Fruit fly (Drosophila melanogaster) whole organism, embryonic: ENCODE data around the gene CG13876.

ENCODE experiments used
- Antp ChIP-seq: fragments of 200-800 bp; sonication (Bioruptor generic); optimal IDR thresholded peaks from 3 replicates; lab custom pipeline; 2016; ENCODE audit warnings: missing biosample characterization, missing genetic modification characterization
- CG10147 ChIP-seq: fragments of 200-800 bp; sonication (Bioruptor generic); optimal IDR thresholded peaks from 2 replicates; lab custom pipeline; 2019; ENCODE audit warnings: missing biosample characterization, mild to moderate bottlenecking, missing genetic modification characterization, moderate library complexity
- CG10274 ChIP-seq: fragments of 200-800 bp; sonication (Bioruptor generic); optimal IDR thresholded peaks from 3 replicates; lab custom pipeline; 2017; ENCODE audit warnings: missing biosample characterization, mild to moderate bottlenecking, missing genetic modification characterization
- CG14050 ChIP-seq: fragments of 200-800 bp; sonication (Bioruptor generic); IDR thresholded peaks from 3 replicates; pipeline ENCODE4 v1.3.6; 2022; ENCODE audit warnings: missing biosample characterization, missing genetic modification characterization
- CG14860 ChIP-seq: fragments of 200-800 bp; sonication (Bioruptor generic); IDR thresholded peaks from 3 replicates; pipeline ENCODE4 v1.3.6; 2022; ENCODE audit warnings: missing biosample characterization, missing genetic modification characterization; ENCODE audit not compliant: partially characterized antibody
- CG1529 ChIP-seq: fragments of 200-800 bp; sonication (Bioruptor generic); optimal IDR thresholded peaks from 3 replicates; lab custom pipeline; 2018; ENCODE audit warnings: missing biosample characterization, missing genetic modification characterization
- CG15479 ChIP-seq: fragments of 200-800 bp; sonication (Bioruptor generic); optimal IDR thresholded peaks from 3 replicates; lab custom pipeline; 2019; ENCODE audit warnings: missing biosample characterization, mild to moderate bottlenecking, missing genetic modification characterization, moderate library complexity
- CG1602 ChIP-seq: fragments of 200-800 bp; sonication (Bioruptor generic); optimal IDR thresholded peaks from 3 replicates; lab custom pipeline; 2016; ENCODE audit warnings: missing biosample characterization, missing genetic modification characterization
- CG16815 ChIP-seq: fragments of 200-800 bp; sonication (Bioruptor generic); optimal IDR thresholded peaks from 3 replicates; lab custom pipeline; 2017; ENCODE audit warnings: missing biosample characterization, mild to moderate bottlenecking, missing genetic modification characterization
- CG17186 ChIP-seq: fragments of 200-800 bp; sonication (Bioruptor generic); optimal IDR thresholded peaks from 3 replicates; lab custom pipeline; 2017; ENCODE audit warnings: missing biosample characterization, missing genetic modification reagents, missing genetic modification characterization
- CG1792 ChIP-seq: fragments of 200-800 bp; sonication (Bioruptor generic); optimal IDR thresholded peaks from 2 replicates; lab custom pipeline; 2016; ENCODE audit warnings: missing biosample characterization, missing genetic modification characterization
- CG18262 ChIP-seq: fragments of 200-800 bp; optimal IDR thresholded peaks from 3 replicates; lab custom pipeline; 2019; ENCODE audit warnings: missing biosample characterization, mild to moderate bottlenecking, missing genetic modification characterization, moderate library complexity
- CG18599 ChIP-seq: fragments of 200-800 bp; sonication (Bioruptor generic); optimal IDR thresholded peaks from 3 replicates; lab custom pipeline; 2017; ENCODE audit warnings: missing biosample characterization, missing genetic modification characterization, mild to moderate bottlenecking, moderate library complexity, missing genetic modification reagents
- CG2202 ChIP-seq: fragments of 200-800 bp; sonication (Bioruptor generic); optimal IDR thresholded peaks from 2 replicates; lab custom pipeline; 2018; ENCODE audit warnings: missing biosample characterization, mild to moderate bottlenecking, missing genetic modification characterization
- CG30020 ChIP-seq: fragments of 200-800 bp; optimal IDR thresholded peaks from 2 replicates; lab custom pipeline; 2019; ENCODE audit warnings: missing biosample characterization, mild to moderate bottlenecking, missing genetic modification characterization, moderate library complexity
- CG30403 ChIP-seq: fragments of 200-800 bp; sonication (Bioruptor generic); optimal IDR thresholded peaks from 3 replicates; lab custom pipeline; 2016; ENCODE audit warnings: missing biosample characterization, missing genetic modification characterization
- CG3407 ChIP-seq: fragments of 200-800 bp; sonication (Bioruptor generic); optimal IDR thresholded peaks from 2 replicates; lab custom pipeline; 2018; ENCODE audit warnings: missing biosample characterization, mild to moderate bottlenecking, missing genetic modification characterization
- CG6654 ChIP-seq: fragments of 200-800 bp; sonication (Bioruptor generic); optimal IDR thresholded peaks from 2 replicates; lab custom pipeline; 2017; ENCODE audit warnings: missing biosample characterization, mild to moderate bottlenecking, missing genetic modification characterization
- CG6689 ChIP-seq: fragments of 200-800 bp; sonication (Bioruptor generic); IDR thresholded peaks from 2 replicates; pipeline ENCODE4 v1.3.6; 2022; ENCODE audit warnings: missing biosample characterization, missing genetic modification characterization
- CG6791 ChIP-seq: fragments of 200-800 bp; sonication (Bioruptor generic); IDR thresholded peaks from 3 replicates; pipeline ENCODE4 v1.3.6; 2022; ENCODE audit warnings: missing biosample characterization, missing genetic modification characterization; ENCODE audit not compliant: partially characterized antibody
- CG9609 ChIP-seq: fragments of 200-800 bp; sonication (Bioruptor generic); optimal IDR thresholded peaks from 3 replicates; lab custom pipeline; 2016; ENCODE audit warnings: missing biosample characterization, missing genetic modification characterization
- CHES-1-like ChIP-seq: fragments of 200-800 bp; sonication (Bioruptor generic); optimal IDR thresholded peaks from 2 replicates; lab custom pipeline; 2016; ENCODE audit warnings: missing biosample characterization, missing genetic modification characterization
- CoRest ChIP-seq: fragments of 200-800 bp; sonication (Bioruptor generic); optimal IDR thresholded peaks from 3 replicates; lab custom pipeline; 2018; ENCODE audit warnings: missing biosample characterization, mild to moderate bottlenecking, missing genetic modification characterization, moderate library complexity
- Deaf1 ChIP-seq: fragments of 200-800 bp; optimal IDR thresholded peaks from 3 replicates; lab custom pipeline; 2019; ENCODE audit warnings: missing biosample characterization, mild to moderate bottlenecking, missing genetic modification characterization, moderate library complexity
- Dip2 ChIP-seq: fragments of 200-800 bp; sonication (Bioruptor generic); IDR thresholded peaks from 2 replicates; pipeline ENCODE4 v1.3.6; 2022; ENCODE audit warnings: missing biosample characterization, missing genetic modification characterization
- Dll ChIP-seq: fragments of 200-800 bp; sonication (Bioruptor generic); IDR thresholded peaks from 4 replicates; pipeline ENCODE4 v1.3.6; 2022; ENCODE audit warnings: missing biosample characterization, missing genetic modification characterization; ENCODE audit not compliant: partially characterized antibody
- E2f1 ChIP-seq: fragments of 200-800 bp; sonication (Bioruptor generic); IDR thresholded peaks from 2 replicates; pipeline ENCODE4 v1.3.6; 2022; ENCODE audit warnings: missing biosample characterization, missing genetic modification characterization
- Fer2 ChIP-seq: fragments of 200-800 bp; sonication (Bioruptor generic); optimal IDR thresholded peaks from 2 replicates; lab custom pipeline; 2018; ENCODE audit warnings: missing biosample characterization, mild to moderate bottlenecking, missing genetic modification characterization, moderate library complexity
- HHEX ChIP-seq: fragments of 200-800 bp; sonication (Bioruptor generic); optimal IDR thresholded peaks from 3 replicates; lab custom pipeline; 2017; ENCODE audit warnings: missing biosample characterization, mild to moderate bottlenecking, missing genetic modification characterization, missing genetic modification reagents
- Hey ChIP-seq: fragments of 200-800 bp; sonication (Bioruptor generic); optimal IDR thresholded peaks from 3 replicates; lab custom pipeline; 2018; ENCODE audit warnings: missing biosample characterization, mild to moderate bottlenecking, missing genetic modification characterization
- MBD-R2 ChIP-seq: fragments of 200-800 bp; sonication (Bioruptor generic); IDR thresholded peaks from 2 replicates; pipeline ENCODE4 v1.3.6; 2022; ENCODE audit warnings: missing biosample characterization, missing genetic modification characterization
- Myb ChIP-seq: fragments of 200-800 bp; sonication (Bioruptor generic); optimal IDR thresholded peaks from 2 replicates; lab custom pipeline; 2016; ENCODE audit warnings: missing biosample characterization, missing genetic modification characterization
- Nf-YB ChIP-seq: fragments of 200-800 bp; sonication (Bioruptor generic); optimal IDR thresholded peaks from 3 replicates; lab custom pipeline; 2019; ENCODE audit warnings: missing biosample characterization, mild to moderate bottlenecking, missing genetic modification characterization, moderate library complexity
- Oli ChIP-seq: fragments of 200-800 bp; sonication (Bioruptor generic); optimal IDR thresholded peaks from 2 replicates; lab custom pipeline; 2018; ENCODE audit warnings: missing biosample characterization, mild to moderate bottlenecking, missing genetic modification characterization, moderate library complexity
- Trl ChIP-seq, 3 experiments: fragments of >200 bp in 2 of 3; fragments of 200-800 bp in 1 of 3; sonication (Bioruptor generic) in 1 of 3; optimal IDR thresholded peaks; 2 replicates in 1 of 3; 3 replicates in 2 of 3; lab custom pipeline; 2016 to 2017; ENCODE audit warnings: missing biosample characterization in 1 of 3, missing genetic modification characterization in 1 of 3
- YL-1 ChIP-seq: fragments of 200-800 bp; sonication (Bioruptor generic); optimal IDR thresholded peaks from 3 replicates; lab custom pipeline; 2017; ENCODE audit warnings: missing biosample characterization, mild to moderate bottlenecking, missing genetic modification characterization
- ase ChIP-seq: fragments of 200-800 bp; sonication (Bioruptor generic); IDR thresholded peaks from 3 replicates; pipeline ENCODE4 v1.3.6; 2022; ENCODE audit warnings: missing biosample characterization, missing genetic modification characterization
- en ChIP-seq: fragments of 200-800 bp; sonication (Bioruptor generic); optimal IDR thresholded peaks from 2 replicates; lab custom pipeline; 2016; ENCODE audit warnings: missing biosample characterization, missing genetic modification characterization
- gsb-n ChIP-seq: fragments of 200-800 bp; sonication (Bioruptor generic); optimal IDR thresholded peaks from 3 replicates; lab custom pipeline; 2018; ENCODE audit warnings: missing biosample characterization, mild to moderate bottlenecking, missing genetic modification characterization
- h ChIP-seq: fragments of >200 bp; optimal IDR thresholded peaks from 2 replicates; lab custom pipeline; 2017
- hb ChIP-seq: fragments of 200-800 bp; sonication (Bioruptor generic); IDR thresholded peaks from 3 replicates; pipeline ENCODE4 v1.3.6; 2022; ENCODE audit warnings: missing biosample characterization, missing genetic modification characterization; ENCODE audit not compliant: partially characterized antibody
- hkb ChIP-seq, 2 experiments: fragments of 200-800 bp in 1 of 2; fragments of >200 bp in 1 of 2; sonication (Bioruptor generic) in 1 of 2; IDR thresholded peaks in 1 of 2; optimal IDR thresholded peaks in 1 of 2; 2 replicates each; pipeline versions ENCODE4 v1.3.6 to Lab custom; 2017 to 2022; ENCODE audit warnings: missing biosample characterization in 1 of 2, missing genetic modification characterization in 1 of 2
- peb ChIP-seq: fragments of 200-800 bp; sonication (Bioruptor generic); IDR thresholded peaks from 2 replicates; pipeline ENCODE4 v1.3.6; 2022; ENCODE audit warnings: missing biosample characterization, missing genetic modification characterization
- sim ChIP-seq: fragments of 200-800 bp; sonication (Bioruptor generic); IDR thresholded peaks from 2 replicates; pipeline ENCODE4 v1.3.6; 2022; ENCODE audit warnings: missing biosample characterization, missing genetic modification characterization
- sna ChIP-seq: fragments of 200-800 bp; sonication (Bioruptor generic); IDR thresholded peaks from 2 replicates; pipeline ENCODE4 v1.3.6; 2022; ENCODE audit warnings: missing biosample characterization, missing genetic modification characterization; ENCODE audit not compliant: partially characterized antibody
- sug ChIP-seq: fragments of 200-800 bp; optimal IDR thresholded peaks from 2 replicates; lab custom pipeline; 2019; ENCODE audit warnings: missing biosample characterization, mild to moderate bottlenecking, missing genetic modification characterization, moderate library complexity
- z ChIP-seq: fragments of 200-800 bp; sonication (Bioruptor generic); IDR thresholded peaks from 3 replicates; pipeline ENCODE4 v1.3.6; 2022; ENCODE audit warnings: missing biosample characterization, missing genetic modification characterization
- zf30C ChIP-seq: fragments of 200-800 bp; sonication (Bioruptor generic); optimal IDR thresholded peaks from 3 replicates; lab custom pipeline; 2018; ENCODE audit warnings: missing biosample characterization, mild to moderate bottlenecking, missing genetic modification characterization

The CG13876 gene

DNA sequence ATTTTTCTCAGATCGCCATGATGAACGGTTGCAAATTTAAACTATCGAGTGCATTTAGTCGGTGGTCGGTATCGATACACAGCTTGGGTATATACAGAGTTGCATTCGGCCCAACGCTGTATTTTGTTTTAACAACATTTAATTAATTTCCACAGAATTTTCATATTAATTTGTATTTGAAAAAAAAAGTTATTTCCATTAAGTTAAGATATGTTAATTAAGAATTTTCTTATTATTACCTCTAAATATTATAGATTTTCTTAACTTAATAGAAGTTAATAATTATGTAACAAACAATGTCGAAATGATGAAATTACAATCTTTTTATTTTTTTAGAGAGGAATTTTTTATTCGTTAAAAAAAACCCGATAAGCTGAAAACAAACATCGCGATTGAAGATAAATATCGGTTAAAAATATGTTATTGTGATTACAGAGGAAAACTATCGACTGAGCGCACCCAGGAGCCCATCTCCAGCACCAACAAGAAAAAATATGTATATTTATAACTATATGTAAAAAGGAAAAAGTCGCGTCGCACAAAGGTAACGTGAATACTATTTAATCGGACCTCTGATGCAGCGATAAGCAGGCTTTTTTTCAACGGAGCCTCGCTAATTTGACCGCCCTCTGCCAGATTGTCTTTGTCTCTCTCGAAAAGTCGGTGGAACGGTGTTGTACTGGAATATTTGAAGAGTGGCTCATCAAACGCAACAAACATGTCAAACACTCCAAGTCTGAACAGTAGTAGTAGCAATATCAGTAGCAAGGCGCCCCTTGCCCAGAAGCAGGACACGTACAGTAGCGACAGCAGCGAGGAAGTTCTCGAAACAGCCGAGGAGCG lies 6.0 kb upstream of the CG13876 start, which contains the start of the genes rno and mri (continued):
- TF ChIP-seq CG6791 = peak; percentile 92
- no peak for TF ChIP-seq CG1529 (GFP tag; lab: Kevin White, UChicago)
- TF ChIP-seq Antp (GFP tag; lab: Kevin White, UChicago) = no peak
- TF ChIP-seq Fer2 (tag; lab: Kevin White, UChicago) = peak; percentile 50
- TF ChIP-seq HHEX (GFP tag; lab: Kevin White, UChicago) = peak; percentile 58
- TF ChIP-seq CG17186 (GFP tag; lab: Kevin White, UChicago) = no peak
- TF ChIP-seq hb (GFP tag; lab: Robert Waterston, UW) = peak; percentile 87
- TF ChIP-seq CG18599 (GFP tag; lab: Kevin White, UChicago) = peak; percentile 69
- no peak for TF ChIP-seq CHES-1-like (GFP tag; lab: Kevin White, UChicago)
- peak; percentile 13 for TF ChIP-seq Nf-YB (GFP tag; lab: Kevin White, UChicago)
- TF ChIP-seq E2f1 (GFP tag; lab: Robert Waterston, UW) = peak; percentile 72
- TF ChIP-seq gsb-n = peak; percentile 78
- TF ChIP-seq Deaf1 = no peak
- TF ChIP-seq CG3407 (GFP tag; lab: Kevin White, UChicago) = no peak
- no peak for TF ChIP-seq h
- TF ChIP-seq CG16815 = peak; percentile 59
- no peak for TF ChIP-seq CG9609 (GFP tag; lab: Kevin White, UChicago)
- TF ChIP-seq CG1602 = peak; percentile 70
- TF ChIP-seq zf30C (GFP tag; lab: Kevin White, UChicago) = no peak
- TF ChIP-seq CG2202 = no peak
- TF ChIP-seq CG18262 (tag; lab: Kevin White, UChicago) = peak; percentile 84
- TF ChIP-seq YL-1 (GFP tag; lab: Kevin White, UChicago) = no peak
- TF ChIP-seq CG14860 (GFP tag; lab: Robert Waterston, UW) = peak; percentile 93
- no peak for TF ChIP-seq hkb (optimal IDR thresholded peaks at IDR 0.05; lab: Kevin White, UChicago)
- peak; percentile 66 for TF ChIP-seq hkb (GFP tag; IDR thresholded peaks at IDR 0.05; lab: Robert Waterston, UW)
- no peak for TF ChIP-seq CG10274 (GFP tag; lab: Kevin White, UChicago)
- TF ChIP-seq Oli (tag; lab: Kevin White, UChicago) = peak; percentile 56
- peak; percentile 88 for TF ChIP-seq CoRest (tag; lab: Kevin White, UChicago)
- TF ChIP-seq sug (tag; lab: Kevin White, UChicago) = peak; percentile 73
- peak; percentile 83 for TF ChIP-seq CG30020 (tag; lab: Kevin White, UChicago)
- TF ChIP-seq peb (GFP tag; lab: Robert Waterston, UW) = peak; percentile 66; the same call in 1 of the 2 replicates
- TF ChIP-seq Dip2 (GFP tag; lab: Robert Waterston, UW) = no peak
- TF ChIP-seq en (GFP tag; lab: Kevin White, UChicago) = no peak
- peak; percentile 26 for TF ChIP-seq MBD-R2 (GFP tag; lab: Robert Waterston, UW)
- TF ChIP-seq sim = no peak
- TF ChIP-seq CG6654 (GFP tag; lab: Kevin White, UChicago) = no peak
- TF ChIP-seq z (GFP tag; lab: Robert Waterston, UW) = no peak
- no peak for TF ChIP-seq CG1792 (GFP tag; lab: Kevin White, UChicago)
- TF ChIP-seq CG15479 (GFP tag; lab: Kevin White, UChicago) = no peak
- no peak for TF ChIP-seq Myb (GFP tag; lab: Kevin White, UChicago)
- peak; percentile 53 for TF ChIP-seq CG10147 (GFP tag; lab: Kevin White, UChicago)
- no peak for TF ChIP-seq Hey (tag; lab: Kevin White, UChicago)
- peak; percentile 82 for TF ChIP-seq CG30403 (GFP tag; lab: Kevin White, UChicago)
- TF ChIP-seq CG14050 (GFP tag; lab: Robert Waterston, UW) = peak; percentile 40; the same call in 1 of the 3 replicates
- peak; percentile 93 for TF ChIP-seq sna (GFP tag; lab: Robert Waterston, UW)
- no peak for TF ChIP-seq Trl (optimal IDR thresholded peaks at IDR 0.05; lab: Kevin White, UChicago)
- no peak for TF ChIP-seq Trl (GFP tag; optimal IDR thresholded peaks at IDR 0.05; lab: Kevin White, UChicago)
- TF ChIP-seq ase = peak; percentile 69; the same call in 2 of the 3 replicates
- peak; percentile 95 for TF ChIP-seq Dll
- TF ChIP-seq CG6689 (GFP tag; lab: Robert Waterston, UW) = peak; percentile 88
